Fruit fly (Drosophila melanogaster) whole organism, pupa: Measurements from ENCODE around the gene Usp14.

Experiments used
- CG10348 ChIP-seq: fragments of 200-800 bp; sonication (Bioruptor generic); IDR thresholded peaks from 2 replicates; pipeline ENCODE4 v1.3.6; 2022; ENCODE audit warnings: missing biosample characterization, missing genetic modification characterization
- CG12605 ChIP-seq: fragments of 200-800 bp; sonication (Bioruptor generic); IDR thresholded peaks from 2 replicates; pipeline ENCODE4 v1.3.6; 2022; ENCODE audit warnings: missing biosample characterization, missing genetic modification characterization
- CG13204 ChIP-seq: fragments of 200-800 bp; sonication (Bioruptor generic); optimal IDR thresholded peaks from 2 replicates; lab custom pipeline; 2018; ENCODE audit warnings: missing biosample characterization, mild to moderate bottlenecking, missing genetic modification characterization, moderate library complexity
- CG14655 ChIP-seq: fragments of 200-800 bp; sonication (Bioruptor generic); optimal IDR thresholded peaks from 3 replicates; lab custom pipeline; 2017; ENCODE audit warnings: mild to moderate bottlenecking, missing biosample characterization, missing genetic modification reagents, missing genetic modification characterization
- CG15710 ChIP-seq: fragments of 200-800 bp; sonication (Bioruptor generic); optimal IDR thresholded peaks from 2 replicates; lab custom pipeline; 2018; ENCODE audit warnings: missing biosample characterization, mild to moderate bottlenecking, missing genetic modification characterization, moderate library complexity
- CG17806 ChIP-seq: fragments of 200-800 bp; sonication (Bioruptor generic); optimal IDR thresholded peaks from 2 replicates; lab custom pipeline; 2018; ENCODE audit warnings: missing biosample characterization, mild to moderate bottlenecking, missing genetic modification characterization, moderate library complexity
- CG32121 ChIP-seq: fragments of 200-800 bp; sonication (Bioruptor generic); IDR thresholded peaks from 2 replicates; pipeline ENCODE4 v1.3.6; 2022; ENCODE audit warnings: missing biosample characterization, missing genetic modification characterization
- CG34367 ChIP-seq: fragments of 200-800 bp; sonication (Bioruptor generic); optimal IDR thresholded peaks from 2 replicates; lab custom pipeline; 2018; ENCODE audit warnings: missing biosample characterization, mild to moderate bottlenecking, missing genetic modification characterization
- CG4496 ChIP-seq: fragments of 200-800 bp; sonication (Bioruptor generic); IDR thresholded peaks from 3 replicates; pipeline ENCODE4 v1.3.6; 2022; ENCODE audit warnings: missing biosample characterization, missing genetic modification characterization
- CG8159 ChIP-seq: fragments of 200-800 bp; sonication (Bioruptor generic); optimal IDR thresholded peaks from 3 replicates; lab custom pipeline; 2018; ENCODE audit warnings: missing biosample characterization, mild to moderate bottlenecking, missing genetic modification characterization, moderate library complexity
- CG8301 ChIP-seq: fragments of 200-800 bp; sonication (Bioruptor generic); optimal IDR thresholded peaks from 2 replicates; lab custom pipeline; 2018; ENCODE audit warnings: missing biosample characterization, mild to moderate bottlenecking, missing genetic modification characterization
- CG9948 ChIP-seq: fragments of 200-800 bp; sonication (Bioruptor generic); optimal IDR thresholded peaks from 2 replicates; lab custom pipeline; 2018; ENCODE audit warnings: missing biosample characterization, mild to moderate bottlenecking, missing genetic modification characterization, moderate library complexity
- D1 ChIP-seq: fragments of 200-800 bp; sonication (Bioruptor generic); optimal IDR thresholded peaks from 2 replicates; lab custom pipeline; 2018; ENCODE audit warnings: missing biosample characterization, mild to moderate bottlenecking, missing genetic modification characterization, moderate library complexity
- EcR ChIP-seq: fragments of 200-800 bp; sonication (Bioruptor generic); optimal IDR thresholded peaks from 3 replicates; lab custom pipeline; 2019; ENCODE audit warnings: missing biosample characterization, missing genetic modification characterization, mild to moderate bottlenecking, moderate library complexity, missing genetic modification reagents
- Ets98B ChIP-seq: fragments of 200-800 bp; sonication (Bioruptor generic); IDR thresholded peaks from 2 replicates; pipeline ENCODE4 v1.3.6; 2022; ENCODE audit warnings: missing biosample characterization, missing genetic modification characterization
- Pif1A ChIP-seq: fragments of 200-800 bp; sonication (Bioruptor generic); optimal IDR thresholded peaks from 3 replicates; lab custom pipeline; 2016; ENCODE audit warnings: missing biosample characterization, missing genetic modification characterization
- Pif1B ChIP-seq: fragments of 200-800 bp; sonication (Bioruptor generic); optimal IDR thresholded peaks from 3 replicates; lab custom pipeline; 2016; ENCODE audit warnings: missing biosample characterization, missing genetic modification characterization
- Snoo ChIP-seq: fragments of 200-800 bp; sonication (Bioruptor generic); optimal IDR thresholded peaks from 3 replicates; lab custom pipeline; 2017; ENCODE audit warnings: missing biosample characterization, mild to moderate bottlenecking, missing genetic modification characterization, inconsistent platforms
- fd96Ca ChIP-seq: fragments of 200-800 bp; sonication (Bioruptor generic); IDR thresholded peaks from 3 replicates; pipeline ENCODE4 v1.3.6; 2022; ENCODE audit warnings: missing biosample characterization, missing genetic modification characterization
- gl ChIP-seq: fragments of 200-800 bp; sonication (Bioruptor generic); optimal IDR thresholded peaks from 2 replicates; lab custom pipeline; 2018; ENCODE audit warnings: missing biosample characterization, mild to moderate bottlenecking, missing genetic modification characterization
- rn ChIP-seq: fragments of 200-800 bp; sonication (Bioruptor generic); IDR thresholded peaks from 2 replicates; pipeline ENCODE4 v1.3.6; 2022; ENCODE audit warnings: missing biosample characterization, missing genetic modification characterization

The Usp14 gene

dm6 chr2L:10303786-10304185, 10.4 kb downstream of the Usp14 start, which contains the start of gene nmd:
nmd (minus strand) TSS chr2L:10303947.
- TF ChIP-seq CG8301 (tag; lab: Kevin White, UChicago), result no peak
- no peak for TF ChIP-seq Pif1B (GFP tag; lab: Kevin White, UChicago)
- TF ChIP-seq CG32121, result no peak
- TF ChIP-seq rn, result no peak
- no peak for TF ChIP-seq Pif1A
- no peak for TF ChIP-seq CG15710 (tag; lab: Kevin White, UChicago)

- no peak for TF ChIP-seq Snoo (tag; lab: Kevin White, UChicago)
- TF ChIP-seq Pif1B (GFP tag; lab: Kevin White, UChicago), result no peak
- no peak for TF ChIP-seq CG13204
- no peak for TF ChIP-seq CG15710 (tag; lab: Kevin White, UChicago)
- TF ChIP-seq CG17806 (tag; lab: Kevin White, UChicago), result no peak
- TF ChIP-seq CG4496 (GFP tag; lab: Robert Waterston, UW), result no peak
- TF ChIP-seq CG12605 (GFP tag; lab: Robert Waterston, UW), result no peak
- TF ChIP-seq EcR (GFP tag; lab: Kevin White, UChicago), result no peak
- TF ChIP-seq D1 (tag; lab: Kevin White, UChicago), result no peak
- no peak for TF ChIP-seq CG9948 (tag; lab: Kevin White, UChicago)
- no peak for TF ChIP-seq CG8159
- no peak for TF ChIP-seq CG32121
- TF ChIP-seq gl, result no peak
- no peak for TF ChIP-seq rn
These were observed 12.3 kb downstream of the Usp14 start, which contains the start of gene CG13138 for dm6 chr2L:10301918-10302317. CG13138 (minus strand) TSS chr2L:10302018.

dm6 chr2L:10299810-10300147, 14.4 kb downstream of the Usp14 start, which contains the start of gene CYLD:
CYLD (minus strand) TSS chr2L:10299847.
- TF ChIP-seq Snoo (tag; lab: Kevin White, UChicago) (peak; percentile 38), Ets98B (no peak; the same call in 1 of the 2 replicates), CG8301 (tag; lab: Kevin White, UChicago) (peak; percentile 68), CG32121 (peak; percentile 76; the same call in 1 of the 2 replicates), CG34367 (tag; lab: Kevin White, UChicago) (peak; percentile 43), CG12605 (GFP tag; lab: Robert Waterston, UW) (no peak), rn (no peak), D1 (tag; lab: Kevin White, UChicago) (peak; percentile 82), CG17806 (tag; lab: Kevin White, UChicago) (peak; percentile 66), CG15710 (tag; lab: Kevin White, UChicago) (peak; percentile 50), CG9948 (tag; lab: Kevin White, UChicago) (peak; percentile 58)

dm6 chr2L:10299077-10299809, 15.0 kb downstream of the Usp14 start:
- TF ChIP-seq CG32121 (peak; percentile 43; the same call in 1 of the 2 replicates), rn (no peak), CG8301 (tag; lab: Kevin White, UChicago) (peak; percentile 6)

- TF ChIP-seq CG32121 (no peak), Pif1A (no peak), CG9948 (tag; lab: Kevin White, UChicago) (no peak), gl (no peak), Snoo (tag; lab: Kevin White, UChicago) (no peak), CG13204 (no peak)
These were observed 15.9 kb downstream of the Usp14 start for dm6 chr2L:10298306-10298705.

- TF ChIP-seq gl (no peak), CG9948 (tag; lab: Kevin White, UChicago) (no peak), CG32121 (no peak), D1 (tag; lab: Kevin White, UChicago) (no peak), Snoo (tag; lab: Kevin White, UChicago) (no peak), EcR (GFP tag; lab: Kevin White, UChicago) (no peak), CG14655 (GFP tag; lab: Kevin White, UChicago) (no peak), CG13204 (no peak), Pif1B (GFP tag; lab: Kevin White, UChicago) (no peak), Pif1A (no peak), CG8301 (tag; lab: Kevin White, UChicago) (no peak), CG34367 (tag; lab: Kevin White, UChicago) (no peak), CG15710 (tag; lab: Kevin White, UChicago) (no peak), Ets98B (no peak), CG4496 (GFP tag; lab: Robert Waterston, UW) (no peak), CG12605 (GFP tag; lab: Robert Waterston, UW) (no peak), fd96Ca (GFP tag; lab: Robert Waterston, UW) (no peak), CG10348 (no peak), CG8159 (no peak), CG17806 (tag; lab: Kevin White, UChicago) (no peak)
These were observed 19.2 kb downstream of the Usp14 start, which contains the start of gene Hand for dm6 chr2L:10294798-10295669. Hand (minus strand) TSS chr2L:10295385.
